Worm (Caenorhabditis elegans) whole organism, L1 larva: Measurements from ENCODE around the gene sdz-32.

Experiments
- C34B4.2 ChIP-seq: sonication (generic microtip); optimal IDR thresholded peaks from 2 replicates; lab custom pipeline; 2017; ENCODE audit warnings: mild to moderate bottlenecking, missing genetic modification characterization, missing compliant biosample characterization
- aly-2 ChIP-seq: fragments of 150-350 bp; optimal IDR thresholded peaks from 2 replicates; lab custom pipeline; 2014; ENCODE audit warnings: missing biosample characterization, missing genetic modification characterization
- dpl-1 ChIP-seq, 3 experiments: fragments of 150-350 bp in 2 of 3; sonication (generic microtip) in 1 of 3; optimal IDR thresholded peaks; 2 replicates each; lab custom pipeline; 2014 to 2017; ENCODE audit warnings: missing biosample characterization in 3 of 3, missing genetic modification characterization in 3 of 3, missing genetic modification reagents in 3 of 3
- isw-1 ChIP-seq: fragments of 200-800 bp; sonication (Bioruptor generic); IDR thresholded peaks from 2 replicates; pipeline ENCODE4 v1.3.6; 2022; ENCODE audit warnings: missing genetic modification characterization, missing compliant biosample characterization
- lin-39 ChIP-seq: fragments of 150-350 bp; optimal IDR thresholded peaks from 2 replicates; lab custom pipeline; 2014; ENCODE audit warnings: missing biosample characterization, missing genetic modification reagents, missing genetic modification characterization
- nhr-84 ChIP-seq: sonication (generic microtip); optimal IDR thresholded peaks from 2 replicates; lab custom pipeline; 2017; ENCODE audit warnings: missing biosample characterization, missing genetic modification characterization
- snu-23 ChIP-seq: sonication (generic microtip); optimal IDR thresholded peaks from 2 replicates; lab custom pipeline; 2016; ENCODE audit warnings: missing genetic modification characterization, missing compliant biosample characterization
- sup-37 ChIP-seq: fragments of 200-800 bp; sonication (Bioruptor generic); optimal IDR thresholded peaks from 2 replicates; lab custom pipeline; 2018; ENCODE audit warnings: mild to moderate bottlenecking, missing genetic modification characterization, missing compliant biosample characterization

- TF ChIP-seq C34B4.2 (tag; lab: Kevin White, UChicago) (no peak), sup-37 (GFP tag; lab: Kevin White, UChicago) (no peak), aly-2 (no peak), dpl-1 (GFP tag; optimal IDR thresholded peaks at IDR 0.05; lab: Kevin White, UChicago) (no peak), lin-39 (tag; lab: Kevin White, UChicago) (no peak), nhr-84 (tag; lab: Kevin White, UChicago) (no peak), isw-1 (GFP tag; lab: Robert Waterston, UW) (no peak), snu-23 (no peak)
Measured at ce11 chrII:3476536-3476935, 2.7 kb downstream of the sdz-32 start.
